Worm (Caenorhabditis elegans): Measurements from ENCODE around the gene srz-91.

- no peak for TF ChIP-seq unc-55 (GFP tag; optimal IDR thresholded peaks at IDR 0.05)
- no peak for TF ChIP-seq aly-2 (tag; optimal IDR thresholded peaks at IDR 0.05)
- TF ChIP-seq ZK546.5 (tag; optimal IDR thresholded peaks at IDR 0.05) = no peak
- no peak for TF ChIP-seq zag-1 (tag; optimal IDR thresholded peaks at IDR 0.05)
- TF ChIP-seq nhr-237 (tag; optimal IDR thresholded peaks at IDR 0.05) = no peak
- no peak for TF ChIP-seq elt-3 (tag; optimal IDR thresholded peaks at IDR 0.05)
- no peak for TF ChIP-seq lin-39 (tag; optimal IDR thresholded peaks at IDR 0.05)
Observed at ce11 chrV:17614251-17614650, 6.4 kb downstream of the srz-91 start, which contains the start of gene Y6G8.14.

Data from whole organism, L2 larva.